Worm (Caenorhabditis elegans): ENCODE data around the gene spat-1.
"Not testable (repeated sequence)": the region's sequence is repeated elsewhere in the genome, so short reads cannot be mapped to it uniquely, and the experiment has no call there.

The spat-1 gene

ce11 chrII:14507563-14507962 lies 21.0 kb upstream of the spat-1 start, which contains the start of the genes K10H10.7 and K10H10.10:
TSS of gene K10H10.7 (minus strand) at chrII:14507663.
TSS of gene K10H10.10 (plus strand) at chrII:14507766.
- no peak for TF ChIP-seq unc-62 (GFP tag; optimal IDR thresholded peaks at IDR 0.05)

- TF ChIP-seq unc-62 (GFP tag; optimal IDR thresholded peaks at IDR 0.05): no peak
These were observed 18.4 kb upstream of the spat-1 start for ce11 chrII:14510162-14510561.

- TF ChIP-seq unc-62 (GFP tag; optimal IDR thresholded peaks at IDR 0.05): no peak
These were observed 17.4 kb upstream of the spat-1 start, which contains the start of gene K10H10.13 for ce11 chrII:14511189-14511588. TSS of gene K10H10.13 (minus strand) at chrII:14511289.

- TF ChIP-seq unc-62 (GFP tag; optimal IDR thresholded peaks at IDR 0.05): no peak
These were observed 13.5 kb upstream of the spat-1 start, which contains the start of gene K10H10.9 for ce11 chrII:14515017-14515416. TSS of gene K10H10.9 (minus strand) at chrII:14515117.

DNA sequence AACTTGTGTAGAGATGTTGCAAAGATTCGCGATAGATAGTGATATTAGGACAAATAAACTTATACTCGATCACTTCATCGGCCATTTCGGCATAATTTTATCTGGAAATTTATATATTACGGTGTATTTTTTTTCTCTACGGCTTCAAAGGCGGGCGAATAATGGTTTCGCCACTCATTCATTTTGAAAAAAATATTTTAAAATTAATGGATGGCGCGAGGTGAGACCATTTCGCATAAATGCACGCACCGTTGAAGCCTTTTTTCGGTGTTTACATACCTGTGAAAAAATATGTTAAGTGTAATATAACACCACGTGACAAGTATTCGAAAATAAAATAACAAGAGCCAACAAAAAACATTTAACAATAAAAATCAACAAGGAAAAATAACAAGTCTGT lies 6.5 kb upstream of the spat-1 start, which contains the start of gene btb-19:
btb-19 (minus strand) TSS at position 101 of the 400 bp plus-strand sequence.
- TF ChIP-seq unc-62 (GFP tag; optimal IDR thresholded peaks at IDR 0.05): no peak

DNA sequence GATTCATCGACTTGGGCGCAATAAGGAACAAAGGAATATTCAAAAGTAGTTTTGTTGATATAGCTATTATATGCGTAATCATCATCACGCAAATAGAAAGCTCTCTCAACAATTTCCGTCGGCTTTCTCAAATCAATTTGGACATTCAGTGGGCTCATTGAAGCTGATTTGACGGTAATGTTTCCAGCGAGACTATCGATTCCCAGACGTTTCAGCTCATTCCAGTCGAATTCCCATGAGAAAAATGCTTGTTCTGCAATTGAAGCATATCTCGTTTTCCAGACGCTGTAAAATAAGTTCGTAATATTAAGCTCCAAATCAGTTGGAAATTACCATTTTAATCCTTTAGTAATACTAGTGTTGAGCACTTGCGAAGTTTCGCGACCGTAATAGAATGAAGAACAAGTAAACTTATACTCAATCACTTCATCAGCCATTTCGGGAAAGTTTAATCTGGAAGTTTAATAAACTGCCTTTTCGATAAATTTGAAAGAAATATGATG lies 5.4 kb upstream of the spat-1 start, which contains the start of gene btb-20:
btb-20 (minus strand) TSS at position 453 of the 503 bp plus-strand sequence.
- no peak for TF ChIP-seq unc-62 (GFP tag; optimal IDR thresholded peaks at IDR 0.05)

- TF ChIP-seq unc-62 (GFP tag; optimal IDR thresholded peaks at IDR 0.05): no peak
These were observed 4.8 kb upstream of the spat-1 start, which contains the start of gene pot-2 for ce11 chrII:14523645-14524223. TSS of gene pot-2 (plus strand) at chrII:14524173.

- TF ChIP-seq unc-62 (GFP tag; optimal IDR thresholded peaks at IDR 0.05): no peak
These were observed 3.5 kb upstream of the spat-1 start, which contains the start of gene F57C2.4 for ce11 chrII:14525013-14525412. TSS of gene F57C2.4 (plus strand) at chrII:14525313.

DNA sequence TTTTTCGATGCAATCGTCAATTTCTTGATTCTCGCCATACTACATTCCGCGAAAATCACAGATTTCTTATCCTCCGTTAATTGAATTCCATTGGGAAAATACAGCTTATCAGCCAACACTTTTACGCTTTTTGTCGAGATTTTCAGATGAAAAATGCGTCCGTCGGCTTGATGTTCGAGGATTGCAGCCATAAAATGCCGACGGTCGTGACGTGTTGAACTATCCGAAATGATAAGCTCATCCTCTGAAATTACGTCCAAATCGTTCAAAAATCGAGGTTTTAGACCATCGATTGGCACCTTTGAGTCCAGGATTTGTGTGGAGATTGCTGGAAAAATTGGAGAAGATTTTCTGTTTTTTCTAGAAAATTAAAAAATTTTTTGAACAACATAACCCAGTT lies 1.4 kb upstream of the spat-1 start:
- no peak for TF ChIP-seq unc-62 (GFP tag; optimal IDR thresholded peaks at IDR 0.05)

DNA sequence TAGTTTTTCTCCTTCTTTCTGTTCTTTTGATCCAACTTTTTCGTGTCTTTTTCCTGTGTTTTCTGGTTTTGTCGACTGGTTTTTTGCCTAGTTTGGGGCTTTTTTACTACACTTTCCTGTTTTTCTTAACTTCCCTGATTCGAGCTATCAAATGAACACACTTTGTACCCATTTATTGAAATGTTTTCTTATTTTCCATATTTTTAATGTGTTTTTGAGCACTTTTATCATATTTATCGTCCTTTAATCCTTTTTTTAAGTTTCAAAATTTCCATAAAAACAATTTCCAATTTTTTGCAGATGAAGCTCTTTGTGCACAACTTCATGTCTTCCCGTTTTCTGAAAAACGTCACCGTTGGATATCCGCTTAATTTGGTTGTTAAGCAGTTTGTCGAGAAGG lies 5.4 kb downstream of the spat-1 start, which contains the start of gene C04H5.1:
C04H5.1 (plus strand) TSS at position 301 of the 400 bp plus-strand sequence.
- no peak for TF ChIP-seq unc-62 (GFP tag; optimal IDR thresholded peaks at IDR 0.05)

- TF ChIP-seq unc-62 (GFP tag; optimal IDR thresholded peaks at IDR 0.05): no peak
These were observed 9.2 kb downstream of the spat-1 start, which contains the start of the genes clec-147 and C04H5.7 for ce11 chrII:14537728-14538127. TSS of gene clec-147 (minus strand) at chrII:14537828. TSS of gene C04H5.7 (plus strand) at chrII:14537946.

- TF ChIP-seq unc-62 (GFP tag; optimal IDR thresholded peaks at IDR 0.05): no peak
These were observed 12.0 kb downstream of the spat-1 start for ce11 chrII:14540551-14540950.

DNA sequence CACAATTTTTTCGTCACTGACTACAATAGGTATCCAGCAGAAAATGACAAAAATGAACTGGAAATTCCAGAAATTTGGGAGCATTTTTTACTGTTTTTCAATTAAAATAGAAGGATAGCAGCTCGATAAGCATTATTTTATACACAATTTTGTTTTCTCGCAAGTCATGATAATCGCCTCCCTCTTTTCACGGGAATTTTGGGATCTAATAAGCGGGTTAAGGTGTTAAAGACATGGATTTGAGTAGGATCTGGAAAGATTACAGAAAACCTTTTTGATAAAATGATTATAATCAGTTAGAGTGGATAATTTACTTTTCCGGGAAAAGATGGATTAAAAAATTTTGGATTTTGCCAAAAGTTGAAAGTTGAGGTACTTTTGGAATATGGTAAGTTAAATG lies 20.1 kb downstream of the spat-1 start, which contains the start of gene gcy-29:
gcy-29 (minus strand) TSS at position 101 of the 400 bp plus-strand sequence.
- no peak for TF ChIP-seq unc-62 (GFP tag; optimal IDR thresholded peaks at IDR 0.05)

DNA sequence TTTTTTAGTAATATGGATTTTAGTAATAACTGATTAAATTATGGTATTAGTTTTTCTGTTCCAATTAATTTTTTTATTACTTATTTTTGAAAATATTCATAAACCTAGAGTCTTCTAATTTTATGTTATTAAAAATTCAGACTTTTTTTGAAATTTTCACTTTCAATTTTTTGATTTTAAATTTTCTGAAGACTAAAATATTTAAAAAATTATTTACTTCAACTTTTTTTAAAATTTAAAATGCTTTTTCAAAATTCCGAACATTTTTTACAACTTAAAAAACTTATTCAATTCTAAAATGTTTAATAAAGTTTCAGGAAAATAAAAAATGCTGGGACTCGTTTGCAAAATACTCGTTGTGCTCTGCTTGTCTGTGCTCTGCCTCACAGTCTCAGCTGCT lies 22.1 kb downstream of the spat-1 start, which contains the start of gene nlp-41:
nlp-41 (plus strand) TSS at position 301 of the 400 bp plus-strand sequence.
- no peak for TF ChIP-seq unc-62 (GFP tag; optimal IDR thresholded peaks at IDR 0.05)

- no peak for TF ChIP-seq unc-62 (GFP tag; optimal IDR thresholded peaks at IDR 0.05)
These were observed 26.5 kb downstream of the spat-1 start for ce11 chrII:14555019-14555418.

DNA sequence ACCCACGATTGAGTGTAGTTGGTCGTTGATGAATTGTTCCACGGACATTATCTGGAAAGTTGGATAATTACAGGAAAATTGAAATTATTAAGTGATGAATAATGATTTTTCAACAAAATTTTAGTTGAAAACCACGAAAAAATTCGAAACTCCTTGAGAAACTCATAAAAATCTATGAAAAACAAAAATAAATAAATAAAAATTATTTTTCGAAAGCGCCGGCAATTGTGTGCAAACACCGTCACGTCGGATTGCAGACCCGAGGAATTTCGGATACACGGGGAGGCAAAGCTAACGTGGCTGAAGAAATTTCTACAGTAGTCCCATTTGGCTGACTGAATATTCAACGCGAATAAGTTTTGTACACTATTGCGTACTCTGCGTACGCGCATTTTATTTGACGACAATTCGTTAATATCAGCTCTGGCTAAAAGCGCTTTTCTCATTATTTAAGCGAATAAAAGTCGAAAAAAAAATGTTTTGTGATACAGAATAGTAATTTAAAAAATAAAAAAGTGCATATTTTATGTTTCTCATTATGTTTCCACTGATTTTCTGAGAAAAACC lies 33.1 kb downstream of the spat-1 start, which contains the start of gene mog-4:
mog-4 (minus strand) TSS at position 51 of the 567 bp plus-strand sequence.
- not testable (repeated sequence) for TF ChIP-seq unc-62 (GFP tag; optimal IDR thresholded peaks at IDR 0.05)
